Worm (Caenorhabditis elegans): ENCODE results near the gene sra-36.

Gene sra-36

DNA sequence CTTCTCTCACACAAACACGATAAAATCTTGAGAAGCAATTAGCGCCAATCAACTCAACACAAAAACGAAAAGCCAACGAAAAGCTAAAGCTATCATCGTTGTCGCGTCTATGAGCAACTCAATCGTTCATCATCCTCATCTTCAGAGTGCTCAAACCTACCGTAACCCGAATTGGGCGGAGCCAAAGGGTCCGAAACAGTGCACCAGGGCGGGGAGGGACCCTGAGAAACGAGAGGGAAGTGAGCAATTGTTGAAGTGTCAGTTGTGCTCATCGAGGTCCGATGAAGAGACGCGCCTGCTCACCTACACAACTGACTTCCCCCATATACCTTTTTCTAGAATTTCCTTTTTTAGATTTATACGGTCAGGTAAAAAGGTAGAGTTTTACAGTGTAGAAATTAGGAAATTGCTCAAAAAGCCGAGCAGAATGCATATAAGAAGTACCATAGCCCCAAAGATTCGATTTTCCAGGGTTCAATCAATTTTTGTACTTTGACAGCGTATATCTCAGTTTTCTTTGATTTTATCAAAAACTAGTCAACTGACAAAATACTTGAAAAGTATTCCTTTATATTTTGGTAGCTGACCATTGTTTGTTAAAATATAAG lies 22.1 kb downstream of the sra-36 start, which contains the start of gene hlh-1:
Gene hlh-1 (plus strand): TSS at position 275 of the 608 bp plus-strand sequence.
- TF ChIP-seq nhr-11 (tag; optimal IDR thresholded peaks at IDR 0.05) (peak; percentile 47), zip-2 (tag; optimal IDR thresholded peaks at IDR 0.05) (no peak), mdl-1 (tag; optimal IDR thresholded peaks at IDR 0.05) (no peak), lin-13 (GFP tag; optimal IDR thresholded peaks at IDR 0.05) (no peak), unc-62 (GFP tag; optimal IDR thresholded peaks at IDR 0.05 in 1 of 2) (peak in 1 of 2 experiments; percentile 84), unc-62 (tag; optimal IDR thresholded peaks at IDR 0.05) (no peak), ceh-62 (tag; optimal IDR thresholded peaks at IDR 0.05) (no peak), mxl-2 (GFP tag; conservative IDR thresholded peaks at IDR 0.05) (no peak), nhr-111 (GFP tag; optimal IDR thresholded peaks at IDR 0.05) (no peak), lsy-2 (tag; optimal IDR thresholded peaks at IDR 0.05) (peak in 1 of 2 experiments; percentile 46), nhr-237 (tag; optimal IDR thresholded peaks at IDR 0.05) (no peak), mdt-29 (GFP tag; IDR thresholded peaks at IDR 0.05) (no peak), ZK546.5 (tag; optimal IDR thresholded peaks at IDR 0.05) (no peak), set-16 (GFP tag; IDR thresholded peaks at IDR 0.05) (peak; percentile 25; the same call in 1 of the 2 replicates), hlh-11 (tag; optimal IDR thresholded peaks at IDR 0.05) (peak; percentile 47), ztf-7 (tag; optimal IDR thresholded peaks at IDR 0.05) (no peak), arid-1 (GFP tag; conservative IDR thresholded peaks at IDR 0.05) (no peak), ceh-28 (tag; optimal IDR thresholded peaks at IDR 0.05) (no peak), daf-16 (GFP tag; optimal IDR thresholded peaks at IDR 0.05) (peak in 1 of 2 experiments; percentile 57), daf-16 (tag; optimal IDR thresholded peaks at IDR 0.05) (no peak), hmg-1.1 (GFP tag; IDR thresholded peaks at IDR 0.05) (no peak), aha-1 (tag) (peak; percentile 68), F49E8.2 (tag; optimal IDR thresholded peaks at IDR 0.05; ENCODE audit: borderline replicate concordance) (no peak), Y75B8A.6 (GFP tag; IDR thresholded peaks at IDR 0.05) (no peak), hif-1 (tag; optimal IDR thresholded peaks at IDR 0.05) (no peak)

DNA sequence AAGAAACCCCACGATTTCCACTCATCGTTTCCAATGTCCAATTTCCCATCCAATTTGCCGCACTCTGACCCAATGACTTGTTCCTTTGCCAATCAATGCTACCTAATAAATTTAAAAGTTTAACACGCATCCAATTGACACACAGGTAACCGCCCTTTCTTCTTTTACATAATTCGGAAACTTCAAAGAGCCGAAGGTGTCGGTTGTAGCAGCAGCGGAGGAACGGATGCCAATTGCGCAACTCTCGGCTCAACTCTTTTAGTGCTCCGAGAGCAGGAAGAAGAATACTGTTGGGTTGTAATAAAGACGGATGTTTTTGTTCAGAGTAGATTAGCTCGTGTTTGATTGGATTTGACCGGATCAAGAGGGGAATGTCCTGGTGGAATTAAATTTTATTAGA lies 23.3 kb downstream of the sra-36 start:
- TF ChIP-seq unc-62 (GFP tag; optimal IDR thresholded peaks at IDR 0.05 in 1 of 2): peak in 1 of 2 experiments; percentile 11
- no peak for TF ChIP-seq unc-62 (tag; optimal IDR thresholded peaks at IDR 0.05)
- TF ChIP-seq aha-1 (tag): peak; percentile 14
- TF ChIP-seq duxl-1 (tag; optimal IDR thresholded peaks at IDR 0.05; ENCODE audit: poor library complexity): no peak
- TF ChIP-seq F26F4.8 (GFP tag; conservative IDR thresholded peaks at IDR 0.05): no peak
- TF ChIP-seq daf-19 (GFP tag; conservative IDR thresholded peaks at IDR 0.05): no peak

DNA sequence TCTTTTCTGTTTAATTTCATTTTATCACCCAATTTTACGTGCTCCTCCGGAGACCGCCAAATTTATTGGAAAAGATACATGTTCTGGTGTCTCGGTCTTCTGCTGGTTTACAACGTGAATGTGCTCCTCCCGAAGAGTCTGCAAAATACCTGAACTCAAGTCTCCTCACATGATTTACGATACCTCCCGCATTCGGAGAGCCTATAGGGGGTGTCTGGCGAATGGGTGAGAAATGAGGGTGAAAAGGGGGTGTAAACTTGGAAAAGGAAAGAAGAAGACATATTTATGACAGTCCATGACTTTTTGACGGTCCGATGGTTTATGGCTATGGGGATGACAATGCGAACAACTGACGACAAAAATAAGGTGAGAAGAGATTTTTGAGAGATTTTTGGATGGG lies 24.2 kb downstream of the sra-36 start:
- TF ChIP-seq madf-5 (GFP tag; IDR thresholded peaks at IDR 0.05) (no peak), snpc-1.2 (GFP tag; IDR thresholded peaks at IDR 0.05) (no peak), fkh-10 (GFP tag; optimal IDR thresholded peaks at IDR 0.05) (no peak), egl-43 (GFP tag; IDR thresholded peaks at IDR 0.05) (no peak), lin-15B (tag; optimal IDR thresholded peaks at IDR 0.05) (no peak), F49E8.2 (tag; optimal IDR thresholded peaks at IDR 0.05; ENCODE audit: borderline replicate concordance) (no peak), hlh-11 (tag; optimal IDR thresholded peaks at IDR 0.05) (no peak), ceh-32 (tag; optimal IDR thresholded peaks at IDR 0.05; ENCODE audit: poor library complexity) (no peak), nhr-28 (tag; optimal IDR thresholded peaks at IDR 0.05) (no peak), F26F4.8 (GFP tag; conservative IDR thresholded peaks at IDR 0.05) (no peak), zfp-3 (GFP tag; conservative IDR thresholded peaks at IDR 0.05) (no peak), rbr-2 (tag; optimal IDR thresholded peaks at IDR 0.05) (no peak), unc-62 (GFP tag; optimal IDR thresholded peaks at IDR 0.05 in 1 of 2) (no peak), unc-62 (tag; optimal IDR thresholded peaks at IDR 0.05) (no peak), mdl-1 (tag; optimal IDR thresholded peaks at IDR 0.05) (no peak), daf-16 (GFP tag; optimal IDR thresholded peaks at IDR 0.05) (no peak), daf-16 (tag; optimal IDR thresholded peaks at IDR 0.05) (no peak), nhr-6 (tag; optimal IDR thresholded peaks at IDR 0.05) (no peak), mdt-29 (GFP tag; IDR thresholded peaks at IDR 0.05) (no peak), spr-3 (GFP tag; optimal IDR thresholded peaks at IDR 0.05) (no peak), madf-9 (GFP tag; conservative IDR thresholded peaks at IDR 0.05) (no peak)

Data from whole organism, L4 larva.